Worm (Caenorhabditis elegans) whole organism, early embryonic: ENCODE measurements around the gene sri-9.

ENCODE experiments used
- B0310.2 ChIP-seq: sonication (generic microtip); optimal IDR thresholded peaks from 2 replicates; lab custom pipeline; 2016; ENCODE audit warnings: mild to moderate bottlenecking, missing genetic modification characterization, missing compliant biosample characterization
- F13C5.2 ChIP-seq: sonication (generic microtip); optimal IDR thresholded peaks from 2 replicates; lab custom pipeline; 2017; ENCODE audit warnings: mild to moderate bottlenecking, missing genetic modification characterization, inconsistent platforms, missing compliant biosample characterization
- aly-1 ChIP-seq: sonication (generic microtip); optimal IDR thresholded peaks from 2 replicates; lab custom pipeline; 2016; ENCODE audit warnings: missing genetic modification characterization, missing compliant biosample characterization
- ama-1 ChIP-seq: fragments of 150-350 bp; optimal IDR thresholded peaks from 2 replicates; lab custom pipeline; 2014
- ceh-13 ChIP-seq: fragments of 200-800 bp; sonication (Bioruptor generic); optimal IDR thresholded peaks from 2 replicates; lab custom pipeline; 2018; ENCODE audit warnings: mild to moderate bottlenecking, missing genetic modification characterization, missing compliant biosample characterization
- ceh-36 ChIP-seq: sonication (generic microtip); optimal IDR thresholded peaks from 2 replicates; lab custom pipeline; 2016; ENCODE audit warnings: missing genetic modification characterization, inconsistent platforms, missing compliant biosample characterization
- ets-7 ChIP-seq: sonication (generic microtip); optimal IDR thresholded peaks from 2 replicates; lab custom pipeline; 2016; ENCODE audit warnings: missing genotype, missing genetic modification characterization, missing compliant biosample characterization
- flt-1 ChIP-seq: fragments of 200-800 bp; sonication (Bioruptor generic); IDR thresholded peaks from 2 replicates; pipeline ENCODE4 v1.3.6; 2022; ENCODE audit warnings: missing genetic modification characterization, missing compliant biosample characterization
- hmbx-1 ChIP-seq: sonication (generic microtip); optimal IDR thresholded peaks from 2 replicates; lab custom pipeline; 2016; ENCODE audit warnings: mild to moderate bottlenecking, missing genetic modification characterization, missing compliant biosample characterization
- hmg-4 ChIP-seq: fragments of 200-800 bp; sonication (Bioruptor generic); optimal IDR thresholded peaks from 2 replicates; lab custom pipeline; 2018; ENCODE audit warnings: mild to moderate bottlenecking, missing genetic modification characterization, missing compliant biosample characterization
- hnd-1 ChIP-seq: sonication (generic microtip); optimal IDR thresholded peaks from 2 replicates; lab custom pipeline; 2016; ENCODE audit warnings: missing genetic modification characterization, missing compliant biosample characterization
- pes-1 ChIP-seq: fragments of 200-800 bp; sonication (Bioruptor generic); IDR thresholded peaks from 2 replicates; pipeline ENCODE4 v1.3.6; 2022; ENCODE audit warnings: missing genetic modification reagents, missing genetic modification characterization, missing compliant biosample characterization
- scrt-1 ChIP-seq: fragments of 200-800 bp; sonication (Bioruptor generic); IDR thresholded peaks from 2 replicates; pipeline ENCODE4 v1.3.6; 2022; ENCODE audit warnings: missing genetic modification characterization, missing compliant biosample characterization
- sea-1 ChIP-seq: fragments of 200-800 bp; sonication (Bioruptor generic); conservative IDR thresholded peaks from 2 replicates; pipeline ENCODE4 v1.3.6; 2022; ENCODE audit warnings: missing genetic modification characterization, missing compliant biosample characterization
- tbx-11 ChIP-seq: fragments of 200-800 bp; sonication (Bioruptor generic); IDR thresholded peaks from 2 replicates; pipeline ENCODE4 v1.3.6; 2022; ENCODE audit warnings: missing genetic modification characterization, missing compliant biosample characterization
- tbx-37 ChIP-seq: fragments of 200-800 bp; sonication (Bioruptor generic); conservative IDR thresholded peaks from 2 replicates; pipeline ENCODE4 v1.3.6; 2022; ENCODE audit warnings: missing genetic modification reagents, missing genetic modification characterization, missing compliant biosample characterization
- tra-4 ChIP-seq: sonication (generic microtip); optimal IDR thresholded peaks from 2 replicates; lab custom pipeline; 2017; ENCODE audit warnings: missing genetic modification characterization, missing compliant biosample characterization

The sri-9 gene

ce11 chrV:17000204-17000603 is 1.1 kb upstream of the sri-9 start, which contains the start of gene str-217:
TSS of gene str-217 (minus strand) at chrV:17000304.
- TF ChIP-seq sea-1 (no peak), F13C5.2 (tag; lab: Kevin White, UChicago) (no peak), tbx-37 (GFP tag; lab: Robert Waterston, UW) (no peak), scrt-1 (GFP tag; lab: Robert Waterston, UW) (no peak), flt-1 (GFP tag; lab: Robert Waterston, UW) (no peak), tbx-11 (GFP tag; lab: Robert Waterston, UW) (no peak)

ce11 chrV:17000635-17001034 is 632 bp upstream of the sri-9 start:
- TF ChIP-seq scrt-1 (GFP tag; lab: Robert Waterston, UW): no peak
- no peak for TF ChIP-seq ceh-36 (tag; lab: Kevin White, UChicago)
- no peak for TF ChIP-seq F13C5.2 (tag; lab: Kevin White, UChicago)

ce11 chrV:17005189-17005588 is 3.9 kb downstream of the sri-9 start, which contains the start of gene srh-131:
TSS of gene srh-131 (plus strand) at chrV:17005489.
- TF ChIP-seq sea-1 (no peak), hnd-1 (tag; lab: Kevin White, UChicago) (no peak), scrt-1 (GFP tag; lab: Robert Waterston, UW) (no peak), ets-7 (no peak), tra-4 (tag; lab: Kevin White, UChicago) (no peak), aly-1 (tag; lab: Kevin White, UChicago) (no peak), ceh-36 (tag; lab: Kevin White, UChicago) (no peak), tbx-11 (GFP tag; lab: Robert Waterston, UW) (no peak), flt-1 (GFP tag; lab: Robert Waterston, UW) (no peak), ama-1 (lab: Kevin White, UChicago) (no peak), F13C5.2 (tag; lab: Kevin White, UChicago) (no peak), ceh-13 (GFP tag; lab: Kevin White, UChicago) (no peak), B0310.2 (tag; lab: Kevin White, UChicago) (no peak), hmbx-1 (no peak), tbx-37 (GFP tag; lab: Robert Waterston, UW) (no peak), pes-1 (no peak), hmg-4 (GFP tag; lab: Kevin White, UChicago) (no peak)

- TF ChIP-seq sea-1: no peak
- TF ChIP-seq pes-1: no peak
- no peak for TF ChIP-seq scrt-1 (GFP tag; lab: Robert Waterston, UW)
- TF ChIP-seq aly-1 (tag; lab: Kevin White, UChicago): no peak
- TF ChIP-seq ceh-13 (GFP tag; lab: Kevin White, UChicago): no peak
- no peak for TF ChIP-seq F13C5.2 (tag; lab: Kevin White, UChicago)
- TF ChIP-seq hmbx-1: no peak
- no peak for TF ChIP-seq ets-7
- TF ChIP-seq tra-4 (tag; lab: Kevin White, UChicago): no peak
- TF ChIP-seq ceh-36 (tag; lab: Kevin White, UChicago): no peak
These were observed 7.0 kb downstream of the sri-9 start, which contains the start of gene sri-69 for ce11 chrV:17008302-17008701. TSS of gene sri-69 (minus strand) at chrV:17008402.

- TF ChIP-seq tra-4 (tag; lab: Kevin White, UChicago) (no peak), tbx-37 (GFP tag; lab: Robert Waterston, UW) (no peak), tbx-11 (GFP tag; lab: Robert Waterston, UW) (no peak), B0310.2 (tag; lab: Kevin White, UChicago) (no peak), flt-1 (GFP tag; lab: Robert Waterston, UW) (no peak), hmg-4 (GFP tag; lab: Kevin White, UChicago) (no peak), ets-7 (no peak), pes-1 (no peak), aly-1 (tag; lab: Kevin White, UChicago) (no peak), ama-1 (lab: Kevin White, UChicago) (no peak), F13C5.2 (tag; lab: Kevin White, UChicago) (no peak), hmbx-1 (no peak), hnd-1 (tag; lab: Kevin White, UChicago) (no peak), ceh-36 (tag; lab: Kevin White, UChicago) (no peak), sea-1 (no peak), scrt-1 (GFP tag; lab: Robert Waterston, UW) (no peak), ceh-13 (GFP tag; lab: Kevin White, UChicago) (no peak)
These were observed 8.2 kb downstream of the sri-9 start, which contains the start of the genes clc-12 and clec-240 for ce11 chrV:17009342-17010064. TSS of gene clc-12 (minus strand) at chrV:17009388. TSS of gene clec-240 (plus strand) at chrV:17010014.

ce11 chrV:17013232-17013631 is 12.0 kb downstream of the sri-9 start, which contains the start of gene clec-241:
TSS of gene clec-241 (minus strand) at chrV:17013332.
- TF ChIP-seq scrt-1 (GFP tag; lab: Robert Waterston, UW) (no peak), pes-1 (no peak), hnd-1 (tag; lab: Kevin White, UChicago) (no peak), hmbx-1 (no peak), B0310.2 (tag; lab: Kevin White, UChicago) (no peak), ama-1 (lab: Kevin White, UChicago) (no peak), aly-1 (tag; lab: Kevin White, UChicago) (no peak), tra-4 (tag; lab: Kevin White, UChicago) (no peak)

- TF ChIP-seq tbx-37 (GFP tag; lab: Robert Waterston, UW) (no peak), pes-1 (no peak), ama-1 (lab: Kevin White, UChicago) (no peak), flt-1 (GFP tag; lab: Robert Waterston, UW) (no peak), ceh-36 (tag; lab: Kevin White, UChicago) (no peak), hmbx-1 (no peak), tra-4 (tag; lab: Kevin White, UChicago) (no peak)
These were observed 12.8 kb downstream of the sri-9 start, which contains the start of gene clc-13 for ce11 chrV:17014050-17014449. TSS of gene clc-13 (plus strand) at chrV:17014408.
